Worm (Caenorhabditis elegans) whole organism, L4 larva: ENCODE measurements around the gene rpl-20.
"Not testable (repeated sequence)": the region's sequence is repeated elsewhere in the genome, so short reads cannot be mapped to it uniquely, and the experiment has no call there.

Source experiments
- D1046.2 ChIP-seq: fragments of 200-800 bp; sonication (Bioruptor generic); IDR thresholded peaks from 2 replicates; pipeline ENCODE4 v1.3.6; 2022; ENCODE audit warnings: missing genetic modification characterization, missing compliant biosample characterization
- F10B5.3 ChIP-seq: sonication (generic microtip); optimal IDR thresholded peaks from 2 replicates; lab custom pipeline; 2016; ENCODE audit warnings: mild to moderate bottlenecking, missing genetic modification characterization, missing compliant biosample characterization
- T26A8.4 ChIP-seq: fragments of 200-800 bp; sonication (Bioruptor generic); IDR thresholded peaks from 2 replicates; pipeline ENCODE4 v1.3.6; 2022; ENCODE audit warnings: missing genetic modification characterization, missing compliant biosample characterization
- Y105C5A.15 ChIP-seq: fragments of 200-800 bp; sonication (Bioruptor generic); IDR thresholded peaks from 2 replicates; pipeline ENCODE4 v1.3.6; 2022; ENCODE audit warnings: missing genetic modification characterization, missing compliant biosample characterization
- Y5F2A.4 ChIP-seq: fragments of 200-800 bp; sonication (Bioruptor generic); optimal IDR thresholded peaks from 2 replicates; lab custom pipeline; 2018; ENCODE audit warnings: mild to moderate bottlenecking, missing genetic modification characterization, missing compliant biosample characterization
- ZK337.2 ChIP-seq: fragments of 200-800 bp; sonication (Bioruptor generic); IDR thresholded peaks from 2 replicates; pipeline ENCODE4 v1.3.6; 2022; ENCODE audit warnings: missing genetic modification reagents, missing genetic modification characterization, missing compliant biosample characterization
- ZK546.5 ChIP-seq, 2 experiments: sonication (generic microtip); optimal IDR thresholded peaks; 2 replicates each; lab custom pipeline; 2017; ENCODE audit warnings: missing biosample characterization in 2 of 2, missing genetic modification characterization in 2 of 2
- arid-1 ChIP-seq: fragments of 200-800 bp; sonication (Bioruptor generic); conservative IDR thresholded peaks from 2 replicates; pipeline ENCODE4 v1.3.6; 2022; ENCODE audit warnings: missing genetic modification reagents, missing genetic modification characterization, missing compliant biosample characterization
- ceh-20 ChIP-seq: fragments of 200-800 bp; sonication (Bioruptor generic); IDR thresholded peaks from 2 replicates; pipeline ENCODE4 v1.3.6; 2022; ENCODE audit warnings: missing genetic modification reagents, missing genetic modification characterization, missing compliant biosample characterization
- ceh-32 ChIP-seq: sonication (generic microtip); optimal IDR thresholded peaks from 2 replicates; lab custom pipeline; 2016; ENCODE audit warnings: mild to moderate bottlenecking, missing genetic modification characterization, missing compliant biosample characterization; ENCODE audit not compliant: poor library complexity
- ctbp-1 ChIP-seq: fragments of 200-800 bp; sonication (Bioruptor generic); IDR thresholded peaks from 2 replicates; pipeline ENCODE4 v1.3.6; 2022; ENCODE audit warnings: missing genetic modification reagents, missing genetic modification characterization, missing compliant biosample characterization
- daf-19 ChIP-seq: fragments of 200-800 bp; sonication (Bioruptor generic); conservative IDR thresholded peaks from 2 replicates; pipeline ENCODE4 v1.3.6; 2022; ENCODE audit warnings: missing genetic modification characterization, missing compliant biosample characterization
- daf-8 ChIP-seq: fragments of 200-800 bp; sonication (Bioruptor generic); IDR thresholded peaks from 2 replicates; pipeline ENCODE4 v1.3.6; 2022; ENCODE audit warnings: missing genetic modification characterization, missing compliant biosample characterization
- dmd-9 ChIP-seq: fragments of 200-800 bp; sonication (Bioruptor generic); IDR thresholded peaks from 2 replicates; pipeline ENCODE4 v1.3.6; 2022; ENCODE audit warnings: missing genetic modification reagents, missing genetic modification characterization, missing compliant biosample characterization
- dpl-1 ChIP-seq: fragments of 150-350 bp; optimal IDR thresholded peaks from 2 replicates; lab custom pipeline; 2014; ENCODE audit warnings: missing biosample characterization, missing genetic modification reagents, missing genetic modification characterization
- duxl-1 ChIP-seq: sonication (generic microtip); optimal IDR thresholded peaks from 2 replicates; lab custom pipeline; 2016; ENCODE audit warnings: mild to moderate bottlenecking, missing genetic modification characterization, moderate library complexity, missing compliant biosample characterization; ENCODE audit not compliant: poor library complexity
- egl-43 ChIP-seq: fragments of 200-800 bp; sonication (Bioruptor generic); IDR thresholded peaks from 2 replicates; pipeline ENCODE4 v1.3.6; 2022; ENCODE audit warnings: missing genetic modification reagents, missing genetic modification characterization, missing compliant biosample characterization
- hif-1 ChIP-seq, 2 experiments: sonication (generic microtip); optimal IDR thresholded peaks; 2 replicates each; lab custom pipeline; 2016 to 2017; ENCODE audit warnings: missing compliant biosample characterization in 2 of 2, missing genetic modification characterization in 2 of 2, missing genetic modification reagents in 2 of 2, missing genotype in 2 of 2, mild to moderate bottlenecking in 1 of 2
- hlh-11 ChIP-seq: fragments of 200-800 bp; sonication (Bioruptor generic); optimal IDR thresholded peaks from 2 replicates; lab custom pipeline; 2018; ENCODE audit warnings: mild to moderate bottlenecking, missing genetic modification characterization, missing compliant biosample characterization
- hmg-1.1 ChIP-seq: fragments of 200-800 bp; sonication (Bioruptor generic); IDR thresholded peaks from 2 replicates; pipeline ENCODE4 v1.3.6; 2022; ENCODE audit warnings: missing genetic modification reagents, missing genetic modification characterization, missing compliant biosample characterization
- lim-7 ChIP-seq: fragments of 200-800 bp; sonication (Bioruptor generic); IDR thresholded peaks from 2 replicates; pipeline ENCODE4 v1.3.6; 2022; ENCODE audit warnings: missing genetic modification characterization, missing compliant biosample characterization
- lin-1 ChIP-seq: fragments of 200-800 bp; sonication (Bioruptor generic); IDR thresholded peaks from 2 replicates; pipeline ENCODE4 v1.3.6; 2022; ENCODE audit warnings: missing genetic modification reagents, missing genetic modification characterization, missing compliant biosample characterization
- lin-15B ChIP-seq: fragments of 150-350 bp; sonication (generic microtip); optimal IDR thresholded peaks from 3 replicates; lab custom pipeline; 2014; ENCODE audit warnings: missing biosample characterization, missing genetic modification characterization
- lin-29 ChIP-seq: fragments of 200-800 bp; sonication (Bioruptor generic); IDR thresholded peaks from 2 replicates; pipeline ENCODE4 v1.3.6; 2022; ENCODE audit warnings: missing genetic modification reagents, missing genetic modification characterization, missing compliant biosample characterization
- lir-3 ChIP-seq: sonication (generic microtip); optimal IDR thresholded peaks from 2 replicates; lab custom pipeline; 2016; ENCODE audit warnings: mild to moderate bottlenecking, missing genetic modification characterization, missing compliant biosample characterization
- lsy-2 ChIP-seq, 2 experiments: fragments of 150-350 bp in 1 of 2; sonication (generic microtip) in 1 of 2; optimal IDR thresholded peaks; 2 replicates each; lab custom pipeline; 2014 to 2017; ENCODE audit warnings: missing biosample characterization in 2 of 2, missing genetic modification characterization in 2 of 2
- madf-5 ChIP-seq, 2 experiments: fragments of 200-800 bp; sonication (Bioruptor generic); IDR thresholded peaks; 2 replicates each; pipeline ENCODE4 v1.3.6; 2022; ENCODE audit warnings: missing compliant biosample characterization in 2 of 2, missing genetic modification characterization in 2 of 2
- madf-9 ChIP-seq: fragments of 200-800 bp; sonication (Bioruptor generic); conservative IDR thresholded peaks from 2 replicates; pipeline ENCODE4 v1.3.6; 2022; ENCODE audit warnings: missing genetic modification reagents, missing genetic modification characterization, missing compliant biosample characterization
- mdl-1 ChIP-seq, 2 experiments: fragments of 150-350 bp in 1 of 2; sonication (generic microtip) in 1 of 2; optimal IDR thresholded peaks; 2 replicates each; lab custom pipeline; 2014 to 2017; ENCODE audit warnings: missing biosample characterization in 2 of 2, missing genetic modification characterization in 2 of 2
- mes-2 ChIP-seq: sonication (generic microtip); optimal IDR thresholded peaks from 2 replicates; lab custom pipeline; 2016; ENCODE audit warnings: missing genotype, mild to moderate bottlenecking, missing genetic modification characterization, missing compliant biosample characterization; ENCODE audit not compliant: poor library complexity, severe bottlenecking
- mxl-2 ChIP-seq: fragments of 200-800 bp; sonication (Bioruptor generic); conservative IDR thresholded peaks from 2 replicates; pipeline ENCODE4 v1.3.6; 2022; ENCODE audit warnings: missing genetic modification reagents, missing genetic modification characterization, missing compliant biosample characterization
- nhr-102 ChIP-seq: sonication (generic microtip); optimal IDR thresholded peaks from 2 replicates; lab custom pipeline; 2016; ENCODE audit warnings: mild to moderate bottlenecking, missing genetic modification characterization, moderate library complexity, missing compliant biosample characterization
- nhr-11 ChIP-seq: fragments of 150-350 bp; optimal IDR thresholded peaks from 2 replicates; lab custom pipeline; 2014; ENCODE audit warnings: missing biosample characterization, missing genetic modification characterization
- nhr-28 ChIP-seq: fragments of 150-350 bp; optimal IDR thresholded peaks from 2 replicates; lab custom pipeline; 2014; ENCODE audit warnings: missing biosample characterization, missing genetic modification characterization
- nhr-41 ChIP-seq: fragments of 200-800 bp; sonication (Bioruptor generic); IDR thresholded peaks from 2 replicates; pipeline ENCODE4 v1.3.6; 2022; ENCODE audit warnings: missing genetic modification reagents, missing genetic modification characterization, missing compliant biosample characterization
- nhr-42 ChIP-seq: fragments of 200-800 bp; sonication (Bioruptor generic); IDR thresholded peaks from 2 replicates; pipeline ENCODE4 v1.3.6; 2022; ENCODE audit warnings: missing genetic modification characterization, missing compliant biosample characterization
- nhr-77 ChIP-seq: fragments of 150-350 bp; optimal IDR thresholded peaks from 2 replicates; lab custom pipeline; 2014; ENCODE audit warnings: missing biosample characterization, missing genetic modification characterization
- pha-4 ChIP-seq, 2 experiments: fragments of 150-350 bp in 1 of 2; fragments of 200-800 bp in 1 of 2; sonication (Bioruptor generic) in 1 of 2; IDR thresholded peaks in 1 of 2; optimal IDR thresholded peaks in 1 of 2; 2 replicates each; pipeline versions ENCODE4 v1.3.6 to Lab custom; 2014 to 2022; ENCODE audit warnings: missing genetic modification characterization in 2 of 2, missing genetic modification reagents in 2 of 2, missing biosample characterization in 1 of 2, missing compliant biosample characterization in 1 of 2
- rbr-2 ChIP-seq: sonication (generic microtip); optimal IDR thresholded peaks from 2 replicates; lab custom pipeline; 2016; ENCODE audit warnings: missing genotype, missing genetic modification characterization, missing compliant biosample characterization
- set-16 ChIP-seq: fragments of 200-800 bp; sonication (Bioruptor generic); IDR thresholded peaks from 2 replicates; pipeline ENCODE4 v1.3.6; 2022; ENCODE audit warnings: missing genetic modification reagents, missing genetic modification characterization, missing compliant biosample characterization
- snpc-1.2 ChIP-seq: fragments of 200-800 bp; sonication (Bioruptor generic); IDR thresholded peaks from 2 replicates; pipeline ENCODE4 v1.3.6; 2022; ENCODE audit warnings: missing genetic modification reagents, missing genetic modification characterization, missing compliant biosample characterization
- spr-1 ChIP-seq: sonication (generic microtip); optimal IDR thresholded peaks from 2 replicates; lab custom pipeline; 2016; ENCODE audit warnings: mild to moderate bottlenecking, missing genetic modification characterization, missing compliant biosample characterization
- tag-97 ChIP-seq: fragments of 200-800 bp; sonication (Bioruptor generic); IDR thresholded peaks from 2 replicates; pipeline ENCODE4 v1.3.6; 2022; ENCODE audit warnings: missing genetic modification characterization, missing compliant biosample characterization
- unc-130 ChIP-seq: sonication (generic microtip); optimal IDR thresholded peaks from 2 replicates; lab custom pipeline; 2016; ENCODE audit warnings: missing genetic modification reagents, missing genetic modification characterization, missing compliant biosample characterization
- unc-62 ChIP-seq, 3 experiments: fragments of 150-350 bp in 1 of 3; sonication (generic microtip); optimal IDR thresholded peaks in 2 of 3; peaks in 1 of 3; 1 replicate in 1 of 3; 2 replicates in 2 of 3; lab custom pipeline; 2014 to 2017; ENCODE audit warnings: missing biosample characterization in 3 of 3, missing genetic modification characterization in 3 of 3, missing genetic modification reagents in 3 of 3, missing genotype in 1 of 3
- vab-7 ChIP-seq: fragments of 200-800 bp; sonication (Bioruptor generic); IDR thresholded peaks from 2 replicates; pipeline ENCODE4 v1.3.6; 2022; ENCODE audit warnings: missing genetic modification reagents, missing genetic modification characterization, missing compliant biosample characterization
- zfp-2 ChIP-seq: sonication (generic microtip); optimal IDR thresholded peaks from 2 replicates; lab custom pipeline; 2016; ENCODE audit warnings: mild to moderate bottlenecking, missing genetic modification characterization, missing compliant biosample characterization

The rpl-20 gene

DNA sequence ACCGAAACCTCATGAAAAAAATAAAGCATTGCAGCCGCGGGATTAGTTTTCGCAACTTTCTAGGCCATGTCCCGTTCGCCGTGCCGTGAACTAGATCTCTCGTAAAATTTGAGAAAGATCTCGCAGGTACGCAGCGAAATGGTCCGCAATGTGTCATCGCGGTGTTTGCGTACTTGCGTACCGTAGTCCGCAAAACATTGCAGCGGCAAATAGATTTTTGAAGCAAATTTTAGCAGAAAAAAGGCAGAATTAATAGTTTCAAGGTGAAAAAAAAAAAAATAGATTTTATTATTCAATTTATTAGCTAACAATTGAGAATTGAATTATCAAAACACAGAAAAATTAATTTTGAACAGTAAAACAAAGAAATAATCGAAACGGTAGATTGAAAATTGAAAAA lies 21.6 kb downstream of the rpl-20 start (continued):
- peak; percentile 96 for TF ChIP-seq arid-1
- TF ChIP-seq snpc-1.2 (GFP tag; lab: Robert Waterston, UW): peak; percentile 93
- peak in 1 of 2 experiments; percentile 84 for TF ChIP-seq hif-1 (tag; optimal IDR thresholded peaks at IDR 0.05; lab: Kevin White, UChicago)
- TF ChIP-seq pha-4 (GFP tag; IDR thresholded peaks at IDR 0.05; lab: Robert Waterston, UW): peak; percentile 99
- not testable (repeated sequence) for TF ChIP-seq pha-4, unc-62 (tag; optimal IDR thresholded peaks at IDR 0.05; lab: Kevin White, UChicago)
- TF ChIP-seq nhr-28 (tag; lab: Kevin White, UChicago): peak; percentile 41
- peak; percentile 92 for TF ChIP-seq hlh-11
- TF ChIP-seq lir-3: peak; percentile 60
- TF ChIP-seq nhr-102 (tag; lab: Kevin White, UChicago): peak; percentile 96
- TF ChIP-seq ctbp-1 (GFP tag; lab: Robert Waterston, UW): peak; percentile 99
- TF ChIP-seq rbr-2: peak; percentile 98
- peak; percentile 62 for TF ChIP-seq lin-15B (tag; lab: Kevin White, UChicago)
- peak; percentile 70 for TF ChIP-seq duxl-1 (tag; lab: Kevin White, UChicago)
- peak; percentile 100 for TF ChIP-seq ceh-20
- TF ChIP-seq ZK546.5 (tag; optimal IDR thresholded peaks at IDR 0.05; lab: Kevin White, UChicago): peak in 1 of 2 experiments; percentile 71
- peak; percentile 100 for TF ChIP-seq dmd-9 (GFP tag; lab: Robert Waterston, UW)
- peak; percentile 98 for TF ChIP-seq lin-1 (GFP tag; lab: Robert Waterston, UW)
- TF ChIP-seq unc-62 (GFP tag; optimal IDR thresholded peaks at IDR 0.05 in 1 of 2; lab: Kevin White, UChicago): peak in 1 of 2 experiments; percentile 84
- TF ChIP-seq tag-97: peak; percentile 98
- TF ChIP-seq lin-29 (GFP tag; lab: Robert Waterston, UW): peak; percentile 100
- peak; percentile 99 for TF ChIP-seq daf-8
- TF ChIP-seq nhr-41 (GFP tag; lab: Robert Waterston, UW): peak; percentile 95
- TF ChIP-seq spr-1 (tag; lab: Kevin White, UChicago): peak; percentile 88
- peak; percentile 92 for TF ChIP-seq mes-2 (tag; lab: Kevin White, UChicago)
- TF ChIP-seq nhr-77 (tag; lab: Kevin White, UChicago): peak; percentile 71
- TF ChIP-seq egl-43 (GFP tag; lab: Robert Waterston, UW): peak; percentile 99
- peak; percentile 34 for TF ChIP-seq ceh-32 (tag; lab: Kevin White, UChicago)
- TF ChIP-seq T26A8.4 (GFP tag; lab: Robert Waterston, UW): peak; percentile 99
- TF ChIP-seq daf-19 (GFP tag; lab: Robert Waterston, UW): peak; percentile 100
- TF ChIP-seq unc-130 (GFP tag; lab: Kevin White, UChicago): peak; percentile 86
- peak; percentile 100 for TF ChIP-seq ZK337.2 (GFP tag; lab: Robert Waterston, UW)
- peak; percentile 100 for TF ChIP-seq nhr-42 (GFP tag; lab: Robert Waterston, UW)
- peak; percentile 97 to 98 for TF ChIP-seq lsy-2 (tag; optimal IDR thresholded peaks at IDR 0.05; lab: Kevin White, UChicago)
- TF ChIP-seq vab-7 (GFP tag; lab: Robert Waterston, UW): peak; percentile 100
- TF ChIP-seq, all 104 proteins: peak for 66; not testable (repeated sequence) for 38

DNA sequence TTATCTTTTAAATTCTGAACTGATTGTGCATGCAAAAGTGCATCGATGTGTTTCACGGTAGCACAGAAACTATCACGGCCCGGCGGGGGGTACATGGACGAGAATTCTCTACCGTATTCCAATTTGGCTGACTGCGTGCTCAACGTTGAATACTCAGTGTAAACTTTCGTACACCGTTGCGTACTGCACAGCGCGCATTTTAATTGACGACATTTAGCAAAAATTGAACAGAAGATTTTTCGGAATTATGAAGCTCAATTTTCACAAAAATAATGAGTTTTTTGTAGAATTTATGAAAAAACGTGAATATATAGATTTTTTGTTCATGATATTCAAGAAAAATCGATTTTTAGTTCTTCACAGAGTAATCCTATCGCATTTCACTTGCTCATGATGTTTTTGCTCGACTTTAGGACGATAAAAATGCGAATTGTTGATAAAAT lies 24.1 kb downstream of the rpl-20 start:
- TF ChIP-seq T26A8.4 (GFP tag; lab: Robert Waterston, UW) (peak; percentile 100), daf-19 (GFP tag; lab: Robert Waterston, UW) (peak; percentile 99), nhr-102 (tag; lab: Kevin White, UChicago) (peak; percentile 96), D1046.2 (GFP tag; lab: Robert Waterston, UW) (peak; percentile 99), rbr-2 (peak; percentile 96), madf-5 (GFP tag; IDR thresholded peaks at IDR 0.05; lab: Robert Waterston, UW) (peak; percentile 95 to 100), mdl-1 (tag; optimal IDR thresholded peaks at IDR 0.05; lab: Kevin White, UChicago) (peak in 1 of 2 experiments; percentile 23), madf-9 (GFP tag; lab: Robert Waterston, UW) (peak; percentile 100), ZK546.5 (tag; optimal IDR thresholded peaks at IDR 0.05; lab: Kevin White, UChicago) (peak in 1 of 2 experiments; percentile 38), zfp-2 (peak; percentile 82), Y5F2A.4 (GFP tag; lab: Kevin White, UChicago) (peak; percentile 35), dpl-1 (peak; percentile 67), mxl-2 (GFP tag; lab: Robert Waterston, UW) (peak; percentile 95), F10B5.3 (tag; lab: Kevin White, UChicago) (peak; percentile 81), Y105C5A.15 (GFP tag; lab: Robert Waterston, UW) (peak; percentile 93; the same call in 1 of the 2 replicates), ZK337.2 (GFP tag; lab: Robert Waterston, UW) (peak; percentile 100), tag-97 (peak; percentile 99), set-16 (GFP tag; lab: Robert Waterston, UW) (peak; percentile 58), hmg-1.1 (GFP tag; lab: Robert Waterston, UW) (peak; percentile 100), nhr-11 (peak; percentile 30), lim-7 (GFP tag; lab: Robert Waterston, UW) (peak; percentile 65; the same call in 1 of the 2 replicates)
